Fruit fly (Drosophila melanogaster) whole organism, prepupa: ENCODE results near the gene Elo68alpha.

Experiments used
- Blimp-1 ChIP-seq: fragments of 200-800 bp; sonication (Bioruptor generic); optimal IDR thresholded peaks from 3 replicates; lab custom pipeline; 2017; ENCODE audit warnings: missing biosample characterization, missing genetic modification characterization, mild to moderate bottlenecking, moderate library complexity, missing genetic modification reagents
- CG10669 ChIP-seq: fragments of 200-800 bp; sonication (Bioruptor generic); optimal IDR thresholded peaks from 3 replicates; lab custom pipeline; 2018; ENCODE audit warnings: missing biosample characterization, mild to moderate bottlenecking, missing genetic modification characterization, moderate library complexity
- CG11294 ChIP-seq: fragments of 200-800 bp; sonication (Bioruptor generic); IDR thresholded peaks from 2 replicates; pipeline ENCODE4 v1.3.6; 2022; ENCODE audit warnings: missing biosample characterization, missing genetic modification characterization
- CG11762 ChIP-seq: fragments of 200-800 bp; sonication (Bioruptor generic); optimal IDR thresholded peaks from 3 replicates; lab custom pipeline; 2016; ENCODE audit warnings: missing biosample characterization, missing genetic modification characterization; ENCODE audit not compliant: insufficient read depth
- CG15336 ChIP-seq: fragments of 200-800 bp; sonication (Bioruptor generic); IDR thresholded peaks from 2 replicates; pipeline ENCODE4 v1.3.6; 2022; ENCODE audit warnings: missing biosample characterization, missing genetic modification characterization
- CG1621 ChIP-seq: fragments of 200-800 bp; sonication (Bioruptor generic); optimal IDR thresholded peaks from 3 replicates; lab custom pipeline; 2018; ENCODE audit warnings: missing biosample characterization, mild to moderate bottlenecking, missing genetic modification characterization
- CG16779 ChIP-seq: fragments of 200-800 bp; sonication (Bioruptor generic); optimal IDR thresholded peaks from 3 replicates; lab custom pipeline; 2017; ENCODE audit warnings: missing biosample characterization, mild to moderate bottlenecking, missing genetic modification characterization
- CG3032 ChIP-seq: fragments of 200-800 bp; optimal IDR thresholded peaks from 2 replicates; lab custom pipeline; 2019; ENCODE audit warnings: missing biosample characterization, mild to moderate bottlenecking, missing genetic modification characterization, moderate library complexity
- CG32006 ChIP-seq: fragments of 200-800 bp; sonication (Bioruptor generic); optimal IDR thresholded peaks from 3 replicates; lab custom pipeline; 2017; ENCODE audit warnings: missing biosample characterization, mild to moderate bottlenecking, missing genetic modification characterization
- CG3919 ChIP-seq: fragments of 200-800 bp; sonication (Bioruptor generic); optimal IDR thresholded peaks from 3 replicates; lab custom pipeline; 2016; ENCODE audit warnings: missing biosample characterization, missing genetic modification characterization
- CG4318 ChIP-seq: fragments of 200-800 bp; sonication (Bioruptor generic); optimal IDR thresholded peaks from 3 replicates; lab custom pipeline; 2017; ENCODE audit warnings: missing biosample characterization, mild to moderate bottlenecking, missing genetic modification characterization
- CG6163 ChIP-seq: fragments of 200-800 bp; sonication (Bioruptor generic); IDR thresholded peaks from 3 replicates; pipeline ENCODE4 v1.3.6; 2022; ENCODE audit warnings: missing biosample characterization, missing genetic modification characterization
- CG6276 ChIP-seq: fragments of 200-800 bp; sonication (Bioruptor generic); optimal IDR thresholded peaks from 2 replicates; lab custom pipeline; 2017; ENCODE audit warnings: missing biosample characterization, mild to moderate bottlenecking, missing genetic modification characterization
- CG6792 ChIP-seq: fragments of 200-800 bp; sonication (Bioruptor generic); optimal IDR thresholded peaks from 3 replicates; lab custom pipeline; 2016; ENCODE audit warnings: missing biosample characterization, missing genetic modification characterization
- CG6808 ChIP-seq: fragments of 200-800 bp; sonication (Bioruptor generic); optimal IDR thresholded peaks from 3 replicates; lab custom pipeline; 2017; ENCODE audit warnings: missing biosample characterization, missing genetic modification characterization, mild to moderate bottlenecking, moderate library complexity, missing genetic modification reagents
- CG6854 ChIP-seq: fragments of 200-800 bp; sonication (Bioruptor generic); optimal IDR thresholded peaks from 2 replicates; lab custom pipeline; 2017; ENCODE audit warnings: missing biosample characterization, mild to moderate bottlenecking, missing genetic modification characterization
- CG7368 ChIP-seq: fragments of 200-800 bp; sonication (Bioruptor generic); optimal IDR thresholded peaks from 3 replicates; lab custom pipeline; 2016; ENCODE audit warnings: missing biosample characterization, missing genetic modification characterization
- CG8119 ChIP-seq: fragments of 200-800 bp; sonication (Bioruptor generic); IDR thresholded peaks from 3 replicates; pipeline ENCODE4 v1.3.6; 2022; ENCODE audit warnings: missing biosample characterization, missing genetic modification characterization
- CG8319 ChIP-seq: fragments of 200-800 bp; sonication (Bioruptor generic); optimal IDR thresholded peaks from 3 replicates; lab custom pipeline; 2016; ENCODE audit warnings: missing biosample characterization, missing genetic modification characterization
- CG8632 ChIP-seq: fragments of 200-800 bp; sonication (Bioruptor generic); optimal IDR thresholded peaks from 3 replicates; lab custom pipeline; 2016; ENCODE audit warnings: missing biosample characterization, missing genetic modification characterization
- Eip75B ChIP-seq: fragments of 200-800 bp; sonication (Bioruptor generic); optimal IDR thresholded peaks from 3 replicates; lab custom pipeline; 2016; ENCODE audit warnings: missing biosample characterization, missing genetic modification characterization
- Eip78C ChIP-seq: fragments of 200-800 bp; sonication (Bioruptor generic); peaks from one replicate; lab custom pipeline; 2016; ENCODE audit warnings: missing biosample characterization, missing genetic modification characterization
- Eip93F ChIP-seq: fragments of 200-800 bp; sonication (Bioruptor generic); optimal IDR thresholded peaks from 2 replicates; lab custom pipeline; 2016; ENCODE audit warnings: missing biosample characterization, mild to moderate bottlenecking, missing genetic modification characterization
- Ets21C ChIP-seq: fragments of 200-800 bp; sonication (Bioruptor generic); optimal IDR thresholded peaks from 3 replicates; lab custom pipeline; 2016; ENCODE audit warnings: missing biosample characterization, missing genetic modification characterization
- Ets96B ChIP-seq: fragments of 200-800 bp; optimal IDR thresholded peaks from 2 replicates; lab custom pipeline; 2019; ENCODE audit warnings: missing biosample characterization, mild to moderate bottlenecking, missing genetic modification characterization, moderate library complexity
- Gug ChIP-seq: fragments of 200-800 bp; sonication (Bioruptor generic); IDR thresholded peaks from 2 replicates; pipeline ENCODE4 v1.3.6; 2022; ENCODE audit warnings: missing biosample characterization, missing genetic modification characterization
- Hr38 ChIP-seq: sonication (Bioruptor generic); optimal IDR thresholded peaks from 2 replicates; lab custom pipeline; 2016; ENCODE audit warnings: missing biosample characterization, missing genetic modification characterization
- Hr39 ChIP-seq: fragments of 200-800 bp; sonication (Bioruptor generic); optimal IDR thresholded peaks from 2 replicates; lab custom pipeline; 2016; ENCODE audit warnings: missing biosample characterization, missing genetic modification characterization
- Hr4 ChIP-seq: fragments of 200-800 bp; sonication (Bioruptor generic); optimal IDR thresholded peaks from 3 replicates; lab custom pipeline; 2016; ENCODE audit warnings: missing biosample characterization, missing genetic modification characterization
- Lpt ChIP-seq: fragments of 200-800 bp; sonication (Bioruptor generic); optimal IDR thresholded peaks from 3 replicates; lab custom pipeline; 2016; ENCODE audit warnings: missing biosample characterization, missing genetic modification characterization
- Met ChIP-seq: fragments of 200-800 bp; sonication (Bioruptor generic); optimal IDR thresholded peaks from 3 replicates; lab custom pipeline; 2016; ENCODE audit warnings: missing biosample characterization, missing genetic modification characterization
- OdsH ChIP-seq: fragments of 200-800 bp; sonication (Bioruptor generic); optimal IDR thresholded peaks from 3 replicates; lab custom pipeline; 2016; ENCODE audit warnings: missing biosample characterization, missing genetic modification characterization
- Smox ChIP-seq: fragments of 200-800 bp; sonication (Bioruptor generic); optimal IDR thresholded peaks from 3 replicates; lab custom pipeline; 2016; ENCODE audit warnings: missing biosample characterization, missing genetic modification characterization
- cyc ChIP-seq: fragments of 200-800 bp; sonication (Bioruptor generic); optimal IDR thresholded peaks from 3 replicates; lab custom pipeline; 2016; ENCODE audit warnings: missing biosample characterization, missing genetic modification characterization
- dac ChIP-seq: fragments of 200-800 bp; sonication (Bioruptor generic); optimal IDR thresholded peaks from 2 replicates; lab custom pipeline; 2017; ENCODE audit warnings: missing biosample characterization, mild to moderate bottlenecking, missing genetic modification characterization
- eg ChIP-seq: fragments of 200-800 bp; sonication (Bioruptor generic); IDR thresholded peaks from 3 replicates; pipeline ENCODE4 v1.3.6; 2022; ENCODE audit warnings: missing biosample characterization, missing genetic modification characterization
- esn ChIP-seq: fragments of 200-800 bp; sonication (Bioruptor generic); optimal IDR thresholded peaks from 2 replicates; lab custom pipeline; 2016; ENCODE audit warnings: missing biosample characterization, mild to moderate bottlenecking, missing genetic modification characterization, moderate library complexity
- fd85E ChIP-seq: fragments of 200-800 bp; sonication (Bioruptor generic); optimal IDR thresholded peaks from 3 replicates; lab custom pipeline; 2016; ENCODE audit warnings: missing biosample characterization, missing genetic modification characterization
- fkh ChIP-seq: fragments of 200-800 bp; sonication (Bioruptor generic); optimal IDR thresholded peaks from 3 replicates; lab custom pipeline; 2017; ENCODE audit warnings: missing biosample characterization, mild to moderate bottlenecking, missing genetic modification characterization, moderate library complexity
- lz ChIP-seq: fragments of 200-800 bp; sonication (Bioruptor generic); optimal IDR thresholded peaks from 3 replicates; lab custom pipeline; 2016; ENCODE audit warnings: missing biosample characterization, missing genetic modification characterization
- net ChIP-seq: fragments of 200-800 bp; sonication (Bioruptor generic); optimal IDR thresholded peaks from 3 replicates; lab custom pipeline; 2016; ENCODE audit warnings: missing biosample characterization, missing genetic modification characterization
- pdm3 ChIP-seq: fragments of 200-800 bp; sonication (Bioruptor generic); optimal IDR thresholded peaks from 3 replicates; lab custom pipeline; 2016; ENCODE audit warnings: missing biosample characterization, missing genetic modification characterization
- salr ChIP-seq, 2 experiments: fragments of 200-800 bp; sonication (Bioruptor generic); optimal IDR thresholded peaks; 3 replicates each; lab custom pipeline; 2016 to 2018; ENCODE audit warnings: missing biosample characterization in 2 of 2, missing genetic modification characterization in 2 of 2, mild to moderate bottlenecking in 1 of 2
- spab ChIP-seq: fragments of 200-800 bp; sonication (Bioruptor generic); optimal IDR thresholded peaks from 2 replicates; lab custom pipeline; 2017; ENCODE audit warnings: missing biosample characterization, mild to moderate bottlenecking, missing genetic modification characterization, missing genetic modification reagents
- vri ChIP-seq: fragments of 200-800 bp; sonication (Bioruptor generic); optimal IDR thresholded peaks from 3 replicates; lab custom pipeline; 2016; ENCODE audit warnings: missing biosample characterization, mild to moderate bottlenecking, missing genetic modification characterization

The Elo68alpha gene

dm6 chr3L:11061200-11061599 is 41.6 kb downstream of the Elo68alpha start, which contains the start of the genes CG6321 and Blos2 (continued):
- TF ChIP-seq CG6808 (GFP tag; lab: Kevin White, UChicago) = peak; percentile 66
- TF ChIP-seq Hr38 = no peak
- peak; percentile 70 for TF ChIP-seq net (GFP tag; lab: Kevin White, UChicago)
- peak; percentile 19 for TF ChIP-seq CG6854 (GFP tag; lab: Kevin White, UChicago)
- TF ChIP-seq Hr4 (GFP tag; lab: Kevin White, UChicago) = peak; percentile 80
- peak; percentile 52 for TF ChIP-seq CG7368
- peak; percentile 13 for TF ChIP-seq dac (GFP tag; lab: Kevin White, UChicago)
- peak; percentile 35 for TF ChIP-seq CG11762 (GFP tag; lab: Kevin White, UChicago)
- TF ChIP-seq salr (GFP tag; optimal IDR thresholded peaks at IDR 0.05; lab: Kevin White, UChicago) = peak in 1 of 2 experiments; percentile 44
- peak; percentile 75 for TF ChIP-seq CG3919 (GFP tag; lab: Kevin White, UChicago)
- peak; percentile 75 for TF ChIP-seq Smox (GFP tag; lab: Kevin White, UChicago)
- TF ChIP-seq Hr39 (GFP tag; lab: Kevin White, UChicago) = peak; percentile 65
- TF ChIP-seq Gug (GFP tag; lab: Robert Waterston, UW) = peak; percentile 41
- TF ChIP-seq Eip75B (GFP tag; lab: Kevin White, UChicago) = peak; percentile 67
- peak; percentile 60 for TF ChIP-seq CG8632 (GFP tag; lab: Kevin White, UChicago)
- peak; percentile 95 for TF ChIP-seq Eip78C (GFP tag; lab: Kevin White, UChicago)
- peak; percentile 78 for TF ChIP-seq OdsH (GFP tag; lab: Kevin White, UChicago)
- peak; percentile 49 for TF ChIP-seq fkh (GFP tag; lab: Kevin White, UChicago)
- TF ChIP-seq Ets96B (tag; lab: Kevin White, UChicago) = peak; percentile 77
- TF ChIP-seq Met (GFP tag; lab: Kevin White, UChicago) = peak; percentile 79
- peak; percentile 9 for TF ChIP-seq Blimp-1
- TF ChIP-seq pdm3 (GFP tag; lab: Kevin White, UChicago) = peak; percentile 78
- peak; percentile 58 for TF ChIP-seq CG10669 (GFP tag; lab: Kevin White, UChicago)
- TF ChIP-seq CG8119 (GFP tag; lab: Robert Waterston, UW) = peak; percentile 81; the same call in 2 of the 3 replicates
- peak; percentile 51 for TF ChIP-seq vri (GFP tag; lab: Kevin White, UChicago)
- TF ChIP-seq Eip93F (GFP tag; lab: Kevin White, UChicago) = no peak
- TF ChIP-seq CG3032 (tag; lab: Kevin White, UChicago) = peak; percentile 73
- TF ChIP-seq, all 60 proteins: peak for 54

dm6 chr3L:11053843-11054242 is 49.0 kb downstream of the Elo68alpha start, which contains the start of gene CG7888:
Gene CG7888, plus strand, starts transcription at chr3L:11054035.
- TF ChIP-seq CG15336 (GFP tag; lab: Robert Waterston, UW) (0 out of 2 replicates have a peak, but pooled peaks have one; percentile 11), CG10669 (GFP tag; lab: Kevin White, UChicago) (no peak)

DNA sequence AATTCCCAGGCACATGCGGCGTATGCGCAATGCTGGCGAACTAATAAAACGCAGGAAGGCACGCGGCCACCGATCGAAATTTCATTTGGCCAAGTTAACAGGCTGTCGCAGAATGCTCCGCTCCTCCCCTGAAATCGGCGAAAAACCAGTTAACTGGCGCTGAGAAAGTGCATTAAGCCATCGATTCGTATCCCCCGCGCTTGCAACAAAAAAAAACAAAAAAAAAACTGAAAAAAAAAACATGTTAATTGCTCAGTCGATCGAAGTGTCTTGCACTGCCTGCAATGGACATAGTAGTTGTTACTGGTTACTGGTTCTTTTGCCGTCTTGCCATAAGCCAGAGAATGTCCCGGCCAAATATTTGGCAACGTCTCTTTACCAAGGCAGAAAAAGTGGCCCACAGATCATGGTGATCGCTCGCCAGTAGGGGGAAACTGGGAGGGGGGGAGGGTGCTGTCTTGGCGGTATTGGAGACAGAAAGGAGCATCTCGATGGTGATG is 50.0 kb downstream of the Elo68alpha start:
- TF ChIP-seq pdm3 (GFP tag; lab: Kevin White, UChicago) (no peak), CG1621 (tag; lab: Kevin White, UChicago) (no peak), net (GFP tag; lab: Kevin White, UChicago) (no peak), vri (GFP tag; lab: Kevin White, UChicago) (no peak), esn (GFP tag; lab: Kevin White, UChicago) (no peak), eg (GFP tag; lab: Robert Waterston, UW) (peak; percentile 74), cyc (GFP tag; lab: Kevin White, UChicago) (no peak), lz (GFP tag; lab: Kevin White, UChicago) (no peak), CG3032 (tag; lab: Kevin White, UChicago) (no peak), CG6276 (GFP tag; lab: Kevin White, UChicago) (peak; percentile 75), salr (GFP tag; optimal IDR thresholded peaks at IDR 0.05; lab: Kevin White, UChicago) (no peak), Smox (GFP tag; lab: Kevin White, UChicago) (no peak), CG6854 (GFP tag; lab: Kevin White, UChicago) (no peak), Ets21C (GFP tag; lab: Kevin White, UChicago) (no peak), CG6792 (GFP tag; lab: Kevin White, UChicago) (no peak), CG4318 (no peak), CG11294 (GFP tag; lab: Robert Waterston, UW) (0 out of 2 replicates have a peak, but pooled peaks have one; percentile 7), CG16779 (peak; percentile 29), fd85E (GFP tag; lab: Kevin White, UChicago) (no peak), CG15336 (GFP tag; lab: Robert Waterston, UW) (peak; percentile 69), Gug (GFP tag; lab: Robert Waterston, UW) (peak; percentile 24; the same call in 1 of the 2 replicates), CG6163 (GFP tag; lab: Robert Waterston, UW) (peak; percentile 71; the same call in 2 of the 3 replicates), CG32006 (peak; percentile 15), Eip78C (GFP tag; lab: Kevin White, UChicago) (peak; percentile 47), Hr4 (GFP tag; lab: Kevin White, UChicago) (no peak), Lpt (GFP tag; lab: Kevin White, UChicago) (peak; percentile 18), CG8319 (GFP tag; lab: Kevin White, UChicago) (no peak), Hr38 (no peak), spab (GFP tag; lab: Kevin White, UChicago) (no peak)
